Fruit fly (Drosophila melanogaster) whole organism, prepupa: Measurements from ENCODE around the gene CG45073.
A peak's percentile ranks its signal among the peaks of the same experiment; 100 is the strongest.

ENCODE experiments used
- CG16779 ChIP-seq: fragments of 200-800 bp; sonication (Bioruptor generic); optimal IDR thresholded peaks from 3 replicates; lab custom pipeline; 2017; ENCODE audit warnings: missing biosample characterization, mild to moderate bottlenecking, missing genetic modification characterization
- Ets96B ChIP-seq: fragments of 200-800 bp; optimal IDR thresholded peaks from 2 replicates; lab custom pipeline; 2019; ENCODE audit warnings: missing biosample characterization, mild to moderate bottlenecking, missing genetic modification characterization, moderate library complexity
- Lpt ChIP-seq: fragments of 200-800 bp; sonication (Bioruptor generic); optimal IDR thresholded peaks from 3 replicates; lab custom pipeline; 2016; ENCODE audit warnings: missing biosample characterization, missing genetic modification characterization
- Sox15 ChIP-seq: fragments of 200-800 bp; sonication (Bioruptor generic); optimal IDR thresholded peaks from 3 replicates; lab custom pipeline; 2016; ENCODE audit warnings: missing biosample characterization, missing genetic modification characterization
- pdm3 ChIP-seq: fragments of 200-800 bp; sonication (Bioruptor generic); optimal IDR thresholded peaks from 3 replicates; lab custom pipeline; 2016; ENCODE audit warnings: missing biosample characterization, missing genetic modification characterization

dm6 chr3R:30134063-30135047 lies 9.8 kb upstream of the CG45073 start, which contains the start of gene Tpi:
- TF ChIP-seq CG16779: peak; percentile 1
- no peak for TF ChIP-seq Lpt (GFP tag; lab: Kevin White, UChicago)
- peak; percentile 27 for TF ChIP-seq Sox15
- TF ChIP-seq Ets96B (tag; lab: Kevin White, UChicago): no peak
- TF ChIP-seq pdm3 (GFP tag; lab: Kevin White, UChicago): peak; percentile 78
